Fruit fly (Drosophila melanogaster) whole organism, prepupa: ENCODE results near the gene Serinc.

ENCODE experiments used
- Blimp-1 ChIP-seq: fragments of 200-800 bp; sonication (Bioruptor generic); optimal IDR thresholded peaks from 3 replicates; lab custom pipeline; 2017; ENCODE audit warnings: missing biosample characterization, missing genetic modification characterization, mild to moderate bottlenecking, moderate library complexity, missing genetic modification reagents
- CG10631 ChIP-seq: fragments of 200-800 bp; sonication (Bioruptor generic); optimal IDR thresholded peaks from 2 replicates; lab custom pipeline; 2016; ENCODE audit warnings: missing biosample characterization, missing genetic modification characterization
- CG10669 ChIP-seq: fragments of 200-800 bp; sonication (Bioruptor generic); optimal IDR thresholded peaks from 3 replicates; lab custom pipeline; 2018; ENCODE audit warnings: missing biosample characterization, mild to moderate bottlenecking, missing genetic modification characterization, moderate library complexity
- CG11294 ChIP-seq: fragments of 200-800 bp; sonication (Bioruptor generic); IDR thresholded peaks from 2 replicates; pipeline ENCODE4 v1.3.6; 2022; ENCODE audit warnings: missing biosample characterization, missing genetic modification characterization
- CG11762 ChIP-seq: fragments of 200-800 bp; sonication (Bioruptor generic); optimal IDR thresholded peaks from 3 replicates; lab custom pipeline; 2016; ENCODE audit warnings: missing biosample characterization, missing genetic modification characterization; ENCODE audit not compliant: insufficient read depth
- CG11902 ChIP-seq: fragments of 200-800 bp; sonication (Bioruptor generic); optimal IDR thresholded peaks from 3 replicates; lab custom pipeline; 2016; ENCODE audit warnings: missing biosample characterization, missing genetic modification characterization
- CG15336 ChIP-seq: fragments of 200-800 bp; sonication (Bioruptor generic); IDR thresholded peaks from 2 replicates; pipeline ENCODE4 v1.3.6; 2022; ENCODE audit warnings: missing biosample characterization, missing genetic modification characterization
- CG3032 ChIP-seq: fragments of 200-800 bp; optimal IDR thresholded peaks from 2 replicates; lab custom pipeline; 2019; ENCODE audit warnings: missing biosample characterization, mild to moderate bottlenecking, missing genetic modification characterization, moderate library complexity
- CG31627 ChIP-seq: fragments of 200-800 bp; sonication (Bioruptor generic); optimal IDR thresholded peaks from 3 replicates; lab custom pipeline; 2016; ENCODE audit warnings: missing biosample characterization, missing genetic modification characterization
- CG34406 ChIP-seq: fragments of 200-800 bp; sonication (Bioruptor generic); optimal IDR thresholded peaks from 3 replicates; lab custom pipeline; 2016; ENCODE audit warnings: missing biosample characterization, missing genetic modification characterization
- CG3919 ChIP-seq: fragments of 200-800 bp; sonication (Bioruptor generic); optimal IDR thresholded peaks from 3 replicates; lab custom pipeline; 2016; ENCODE audit warnings: missing biosample characterization, missing genetic modification characterization
- CG4318 ChIP-seq: fragments of 200-800 bp; sonication (Bioruptor generic); optimal IDR thresholded peaks from 3 replicates; lab custom pipeline; 2017; ENCODE audit warnings: missing biosample characterization, mild to moderate bottlenecking, missing genetic modification characterization
- CG6163 ChIP-seq: fragments of 200-800 bp; sonication (Bioruptor generic); IDR thresholded peaks from 3 replicates; pipeline ENCODE4 v1.3.6; 2022; ENCODE audit warnings: missing biosample characterization, missing genetic modification characterization
- CG6276 ChIP-seq: fragments of 200-800 bp; sonication (Bioruptor generic); optimal IDR thresholded peaks from 2 replicates; lab custom pipeline; 2017; ENCODE audit warnings: missing biosample characterization, mild to moderate bottlenecking, missing genetic modification characterization
- CG6792 ChIP-seq: fragments of 200-800 bp; sonication (Bioruptor generic); optimal IDR thresholded peaks from 3 replicates; lab custom pipeline; 2016; ENCODE audit warnings: missing biosample characterization, missing genetic modification characterization
- CG6808 ChIP-seq: fragments of 200-800 bp; sonication (Bioruptor generic); optimal IDR thresholded peaks from 3 replicates; lab custom pipeline; 2017; ENCODE audit warnings: missing biosample characterization, missing genetic modification characterization, mild to moderate bottlenecking, moderate library complexity, missing genetic modification reagents
- CG6854 ChIP-seq: fragments of 200-800 bp; sonication (Bioruptor generic); optimal IDR thresholded peaks from 2 replicates; lab custom pipeline; 2017; ENCODE audit warnings: missing biosample characterization, mild to moderate bottlenecking, missing genetic modification characterization
- CG8119 ChIP-seq: fragments of 200-800 bp; sonication (Bioruptor generic); IDR thresholded peaks from 3 replicates; pipeline ENCODE4 v1.3.6; 2022; ENCODE audit warnings: missing biosample characterization, missing genetic modification characterization
- Eip78C ChIP-seq: fragments of 200-800 bp; sonication (Bioruptor generic); peaks from one replicate; lab custom pipeline; 2016; ENCODE audit warnings: missing biosample characterization, missing genetic modification characterization
- Ets96B ChIP-seq: fragments of 200-800 bp; optimal IDR thresholded peaks from 2 replicates; lab custom pipeline; 2019; ENCODE audit warnings: missing biosample characterization, mild to moderate bottlenecking, missing genetic modification characterization, moderate library complexity
- Hr39 ChIP-seq: fragments of 200-800 bp; sonication (Bioruptor generic); optimal IDR thresholded peaks from 2 replicates; lab custom pipeline; 2016; ENCODE audit warnings: missing biosample characterization, missing genetic modification characterization
- Hr4 ChIP-seq: fragments of 200-800 bp; sonication (Bioruptor generic); optimal IDR thresholded peaks from 3 replicates; lab custom pipeline; 2016; ENCODE audit warnings: missing biosample characterization, missing genetic modification characterization
- OdsH ChIP-seq: fragments of 200-800 bp; sonication (Bioruptor generic); optimal IDR thresholded peaks from 3 replicates; lab custom pipeline; 2016; ENCODE audit warnings: missing biosample characterization, missing genetic modification characterization
- Smox ChIP-seq: fragments of 200-800 bp; sonication (Bioruptor generic); optimal IDR thresholded peaks from 3 replicates; lab custom pipeline; 2016; ENCODE audit warnings: missing biosample characterization, missing genetic modification characterization
- Sox102F ChIP-seq: fragments of 200-800 bp; sonication (Bioruptor generic); optimal IDR thresholded peaks from 2 replicates; lab custom pipeline; 2016; ENCODE audit warnings: missing biosample characterization, mild to moderate bottlenecking, missing genetic modification characterization
- Sox14 ChIP-seq: fragments of 200-800 bp; sonication (Bioruptor generic); optimal IDR thresholded peaks from 3 replicates; lab custom pipeline; 2016; ENCODE audit warnings: missing biosample characterization, missing genetic modification characterization
- Sox15 ChIP-seq: fragments of 200-800 bp; sonication (Bioruptor generic); optimal IDR thresholded peaks from 3 replicates; lab custom pipeline; 2016; ENCODE audit warnings: missing biosample characterization, missing genetic modification characterization
- acj6 ChIP-seq: fragments of 200-800 bp; sonication (Bioruptor generic); optimal IDR thresholded peaks from 3 replicates; lab custom pipeline; 2016; ENCODE audit warnings: missing biosample characterization, missing genetic modification characterization
- cyc ChIP-seq: fragments of 200-800 bp; sonication (Bioruptor generic); optimal IDR thresholded peaks from 3 replicates; lab custom pipeline; 2016; ENCODE audit warnings: missing biosample characterization, missing genetic modification characterization
- dac ChIP-seq: fragments of 200-800 bp; sonication (Bioruptor generic); optimal IDR thresholded peaks from 2 replicates; lab custom pipeline; 2017; ENCODE audit warnings: missing biosample characterization, mild to moderate bottlenecking, missing genetic modification characterization
- dsx ChIP-seq: fragments of 200-800 bp; optimal IDR thresholded peaks from 3 replicates; lab custom pipeline; 2019; ENCODE audit warnings: missing biosample characterization, mild to moderate bottlenecking, missing genetic modification characterization, moderate library complexity; ENCODE audit not compliant: poor library complexity, severe bottlenecking
- eg ChIP-seq: fragments of 200-800 bp; sonication (Bioruptor generic); IDR thresholded peaks from 3 replicates; pipeline ENCODE4 v1.3.6; 2022; ENCODE audit warnings: missing biosample characterization, missing genetic modification characterization
- fd59A ChIP-seq: fragments of 200-800 bp; sonication (Bioruptor generic); optimal IDR thresholded peaks from 2 replicates; lab custom pipeline; 2017; ENCODE audit warnings: missing biosample characterization, mild to moderate bottlenecking, missing genetic modification characterization, missing genetic modification reagents
- fd85E ChIP-seq: fragments of 200-800 bp; sonication (Bioruptor generic); optimal IDR thresholded peaks from 3 replicates; lab custom pipeline; 2016; ENCODE audit warnings: missing biosample characterization, missing genetic modification characterization
- fkh ChIP-seq: fragments of 200-800 bp; sonication (Bioruptor generic); optimal IDR thresholded peaks from 3 replicates; lab custom pipeline; 2017; ENCODE audit warnings: missing biosample characterization, mild to moderate bottlenecking, missing genetic modification characterization, moderate library complexity
- lz ChIP-seq: fragments of 200-800 bp; sonication (Bioruptor generic); optimal IDR thresholded peaks from 3 replicates; lab custom pipeline; 2016; ENCODE audit warnings: missing biosample characterization, missing genetic modification characterization
- net ChIP-seq: fragments of 200-800 bp; sonication (Bioruptor generic); optimal IDR thresholded peaks from 3 replicates; lab custom pipeline; 2016; ENCODE audit warnings: missing biosample characterization, missing genetic modification characterization
- pdm3 ChIP-seq: fragments of 200-800 bp; sonication (Bioruptor generic); optimal IDR thresholded peaks from 3 replicates; lab custom pipeline; 2016; ENCODE audit warnings: missing biosample characterization, missing genetic modification characterization
- salr ChIP-seq, 2 experiments: fragments of 200-800 bp; sonication (Bioruptor generic); optimal IDR thresholded peaks; 3 replicates each; lab custom pipeline; 2016 to 2018; ENCODE audit warnings: missing biosample characterization in 2 of 2, missing genetic modification characterization in 2 of 2, mild to moderate bottlenecking in 1 of 2
- spab ChIP-seq: fragments of 200-800 bp; sonication (Bioruptor generic); optimal IDR thresholded peaks from 2 replicates; lab custom pipeline; 2017; ENCODE audit warnings: missing biosample characterization, mild to moderate bottlenecking, missing genetic modification characterization, missing genetic modification reagents
- ss ChIP-seq, 2 experiments: fragments of 200-800 bp; sonication (Bioruptor generic); optimal IDR thresholded peaks; 2 replicates in 1 of 2; 3 replicates in 1 of 2; lab custom pipeline; 2017 to 2018; ENCODE audit warnings: mild to moderate bottlenecking in 2 of 2, missing biosample characterization in 2 of 2, missing genetic modification characterization in 2 of 2, moderate library complexity in 1 of 2
- svp ChIP-seq: fragments of 200-800 bp; sonication (Bioruptor generic); peaks from one replicate; lab custom pipeline; 2016; ENCODE audit warnings: missing biosample characterization, missing genetic modification characterization
- topi ChIP-seq: fragments of 200-800 bp; sonication (Bioruptor generic); optimal IDR thresholded peaks from 3 replicates; lab custom pipeline; 2016; ENCODE audit warnings: missing biosample characterization, missing genetic modification characterization
- vri ChIP-seq: fragments of 200-800 bp; sonication (Bioruptor generic); optimal IDR thresholded peaks from 3 replicates; lab custom pipeline; 2016; ENCODE audit warnings: missing biosample characterization, mild to moderate bottlenecking, missing genetic modification characterization

Serinc gene

DNA sequence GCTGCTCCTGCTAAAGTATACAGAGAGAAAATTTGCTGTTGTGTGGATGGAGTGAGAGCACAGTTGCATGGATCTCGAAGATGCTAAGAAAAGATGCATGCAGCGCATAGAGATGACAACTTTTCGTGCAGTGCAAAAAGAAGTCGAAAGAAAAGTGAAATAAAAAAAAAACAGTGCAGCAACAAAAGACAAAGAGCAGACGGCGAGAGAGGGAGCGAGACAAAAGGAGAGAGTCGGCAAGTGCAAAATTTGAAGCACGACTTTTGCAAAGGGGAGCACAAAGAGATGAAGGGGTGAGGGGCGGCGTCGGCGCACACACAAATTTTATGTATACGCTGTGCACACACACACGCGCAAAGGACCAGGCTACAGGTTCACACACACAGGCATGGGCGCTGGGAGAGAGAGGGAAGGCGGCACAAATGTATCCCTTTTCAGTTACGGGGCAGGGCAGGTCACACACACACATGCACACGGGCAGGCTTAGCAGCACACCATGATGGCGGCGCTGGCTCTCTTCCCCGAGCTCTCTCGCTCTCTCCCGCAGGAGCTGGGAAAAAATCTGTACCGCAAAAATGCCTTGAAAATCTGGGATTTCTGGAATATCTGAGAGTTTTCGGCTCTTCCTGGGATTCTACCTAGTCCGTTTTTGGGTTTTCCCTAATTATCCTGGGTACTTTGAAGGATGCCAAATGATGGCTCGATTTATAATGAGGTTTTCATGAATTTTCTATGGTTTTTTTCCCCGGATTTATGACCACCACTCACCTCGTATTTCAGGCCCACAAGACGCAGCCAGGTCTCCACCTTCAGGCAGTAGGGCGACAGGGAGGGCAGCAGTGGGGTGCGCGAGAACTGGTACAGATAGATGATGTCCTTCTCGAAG is 2.0 kb upstream of the Serinc start (continued):
- TF ChIP-seq Hr39 (GFP tag; lab: Kevin White, UChicago) (peak; percentile 92), Blimp-1 (peak; percentile 92), dac (GFP tag; lab: Kevin White, UChicago) (peak; percentile 87), fkh (GFP tag; lab: Kevin White, UChicago) (no peak), Smox (peak; percentile 84), ss (GFP tag; optimal IDR thresholded peaks at IDR 0.05; lab: Kevin White, UChicago) (peak; percentile 86 to 88), CG11762 (GFP tag; lab: Kevin White, UChicago) (peak; percentile 46), vri (GFP tag; lab: Kevin White, UChicago) (peak; percentile 82), salr (GFP tag; optimal IDR thresholded peaks at IDR 0.05; lab: Kevin White, UChicago) (peak; percentile 78 to 79), lz (GFP tag; lab: Kevin White, UChicago) (peak; percentile 85), spab (GFP tag; lab: Kevin White, UChicago) (peak; percentile 78), eg (GFP tag; lab: Robert Waterston, UW) (peak; percentile 73), Sox102F (GFP tag; lab: Kevin White, UChicago) (peak; percentile 90), Hr4 (GFP tag; lab: Kevin White, UChicago) (peak; percentile 92), CG6163 (GFP tag; lab: Robert Waterston, UW) (peak; percentile 87), CG11902 (GFP tag; lab: Kevin White, UChicago) (peak; percentile 69), fd85E (peak; percentile 47), dsx (GFP tag; lab: Kevin White, UChicago) (peak; percentile 82), cyc (GFP tag; lab: Kevin White, UChicago) (peak; percentile 90), topi (GFP tag; lab: Kevin White, UChicago) (peak; percentile 84), CG6808 (peak; percentile 90), pdm3 (peak; percentile 89)

DNA sequence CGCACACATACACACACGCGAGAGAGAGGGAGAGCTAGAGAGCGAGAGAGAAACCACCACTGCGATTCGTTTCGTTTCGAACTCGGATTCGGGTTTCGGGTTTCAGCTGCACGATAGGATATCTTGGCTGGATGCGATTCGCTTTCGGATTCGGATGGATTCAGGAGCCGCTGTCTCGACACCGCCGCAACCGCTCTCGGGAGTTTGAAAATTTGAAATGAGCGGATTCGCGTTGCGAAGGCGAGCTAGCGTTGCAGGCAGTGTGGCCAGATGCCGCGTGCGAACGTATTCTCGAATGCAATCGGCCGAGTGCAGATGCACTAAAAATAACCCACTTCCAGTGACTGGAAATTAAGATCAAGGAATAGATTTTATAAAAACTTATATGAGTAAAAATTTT is 956 bp upstream of the Serinc start, which contains the start of gene fax:
TSS of gene fax (minus strand) at position 263 of the 400 bp plus-strand sequence.
- no peak for TF ChIP-seq dsx (GFP tag; lab: Kevin White, UChicago)
- TF ChIP-seq ss (GFP tag; optimal IDR thresholded peaks at IDR 0.05; lab: Kevin White, UChicago): no peak
- no peak for TF ChIP-seq CG6808
- peak; percentile 87 for TF ChIP-seq svp (GFP tag; lab: Kevin White, UChicago)
- TF ChIP-seq topi (GFP tag; lab: Kevin White, UChicago): peak; percentile 49
- peak; percentile 88 for TF ChIP-seq CG6854 (GFP tag; lab: Kevin White, UChicago)
- no peak for TF ChIP-seq Hr4 (GFP tag; lab: Kevin White, UChicago)
- TF ChIP-seq cyc (GFP tag; lab: Kevin White, UChicago): peak; percentile 7
- TF ChIP-seq CG6163 (GFP tag; lab: Robert Waterston, UW): peak; percentile 68
- TF ChIP-seq Blimp-1: peak; percentile 28
- peak; percentile 55; the same call in 2 of the 3 replicates for TF ChIP-seq eg (GFP tag; lab: Robert Waterston, UW)
- TF ChIP-seq CG31627 (GFP tag; lab: Kevin White, UChicago): peak; percentile 9
- no peak for TF ChIP-seq dac (GFP tag; lab: Kevin White, UChicago)
- TF ChIP-seq net (GFP tag; lab: Kevin White, UChicago): peak; percentile 73
- no peak for TF ChIP-seq CG6792 (GFP tag; lab: Kevin White, UChicago)
- TF ChIP-seq CG11762 (GFP tag; lab: Kevin White, UChicago): no peak
- peak in 1 of 2 experiments; percentile 26 for TF ChIP-seq salr (GFP tag; optimal IDR thresholded peaks at IDR 0.05; lab: Kevin White, UChicago)
- TF ChIP-seq Smox: peak; percentile 18
- TF ChIP-seq OdsH (GFP tag; lab: Kevin White, UChicago): no peak
- peak; percentile 66 for TF ChIP-seq Sox14 (GFP tag; lab: Kevin White, UChicago)
- peak; percentile 19 for TF ChIP-seq acj6 (GFP tag; lab: Kevin White, UChicago)
- TF ChIP-seq Hr39 (GFP tag; lab: Kevin White, UChicago): no peak
- TF ChIP-seq Ets96B (tag; lab: Kevin White, UChicago): peak; percentile 36
- TF ChIP-seq CG11294 (GFP tag; lab: Robert Waterston, UW): no peak
- TF ChIP-seq CG10669: no peak
- no peak for TF ChIP-seq Sox15 (GFP tag; lab: Kevin White, UChicago)
- TF ChIP-seq CG15336: peak; percentile 63; the same call in 1 of the 2 replicates
- TF ChIP-seq fd59A (GFP tag; lab: Kevin White, UChicago): no peak
- no peak for TF ChIP-seq pdm3
- TF ChIP-seq spab (GFP tag; lab: Kevin White, UChicago): no peak
- TF ChIP-seq CG3919 (GFP tag; lab: Kevin White, UChicago): peak; percentile 75
- peak; percentile 47; the same call in 1 of the 3 replicates for TF ChIP-seq CG8119 (GFP tag; lab: Robert Waterston, UW)
- no peak for TF ChIP-seq CG10631 (GFP tag; lab: Kevin White, UChicago)
- no peak for TF ChIP-seq CG34406
- no peak for TF ChIP-seq CG4318
- peak; percentile 92 for TF ChIP-seq Eip78C (GFP tag; lab: Kevin White, UChicago)
- peak; percentile 43 for TF ChIP-seq CG3032
- TF ChIP-seq CG6276 (GFP tag; lab: Kevin White, UChicago): no peak
